Fruit fly (Drosophila melanogaster) whole organism, embryonic: ENCODE results near the gene CG43139.

ENCODE experiments used
- Abd-B ChIP-seq: fragments of 200-800 bp; sonication (Bioruptor generic); optimal IDR thresholded peaks from 2 replicates; lab custom pipeline; 2018; ENCODE audit warnings: missing biosample characterization, mild to moderate bottlenecking, missing genetic modification characterization, moderate library complexity
- Asciz ChIP-seq: fragments of 200-800 bp; sonication (Bioruptor generic); optimal IDR thresholded peaks from 2 replicates; lab custom pipeline; 2017; ENCODE audit warnings: missing biosample characterization, mild to moderate bottlenecking, missing genetic modification characterization, missing genetic modification reagents
- Awh ChIP-seq: fragments of 200-800 bp; sonication (Bioruptor generic); IDR thresholded peaks from 2 replicates; pipeline ENCODE4, ENCODE4 v1.3.6; 2022; ENCODE audit warnings: missing biosample characterization, missing genetic modification characterization
- Bteb2 ChIP-seq: fragments of 200-800 bp; sonication (Bioruptor generic); optimal IDR thresholded peaks from 2 replicates; lab custom pipeline; 2016; ENCODE audit warnings: missing biosample characterization, missing genetic modification characterization
- CG10267 ChIP-seq: fragments of 200-800 bp; sonication (Bioruptor generic); optimal IDR thresholded peaks from 2 replicates; lab custom pipeline; 2018; ENCODE audit warnings: missing biosample characterization, mild to moderate bottlenecking, missing genetic modification characterization, moderate library complexity
- CG11398 ChIP-seq: fragments of 200-800 bp; sonication (Bioruptor generic); optimal IDR thresholded peaks from 2 replicates; lab custom pipeline; 2016; ENCODE audit warnings: missing biosample characterization, missing genetic modification characterization
- CG11560 ChIP-seq: fragments of 200-800 bp; sonication (Bioruptor generic); IDR thresholded peaks from 3 replicates; pipeline ENCODE4 v1.3.6; 2022; ENCODE audit warnings: missing biosample characterization, missing genetic modification characterization
- CG11723 ChIP-seq: fragments of 200-800 bp; sonication (Bioruptor generic); optimal IDR thresholded peaks from 2 replicates; lab custom pipeline; 2017; ENCODE audit warnings: missing biosample characterization, mild to moderate bottlenecking, missing genetic modification characterization
- CG13894 ChIP-seq: fragments of 200-800 bp; sonication (Bioruptor generic); optimal IDR thresholded peaks from 3 replicates; lab custom pipeline; 2018; ENCODE audit warnings: missing biosample characterization, mild to moderate bottlenecking, missing genetic modification characterization, moderate library complexity
- CG15011 ChIP-seq: fragments of 200-800 bp; sonication (Bioruptor generic); optimal IDR thresholded peaks from 3 replicates; lab custom pipeline; 2018; ENCODE audit warnings: missing biosample characterization, mild to moderate bottlenecking, missing genetic modification characterization
- CG18476 ChIP-seq: fragments of 200-800 bp; sonication (Bioruptor generic); optimal IDR thresholded peaks from 2 replicates; lab custom pipeline; 2016; ENCODE audit warnings: missing biosample characterization, mild to moderate bottlenecking, missing genetic modification characterization
- CG2120 ChIP-seq: fragments of 200-800 bp; sonication (Bioruptor generic); optimal IDR thresholded peaks from 3 replicates; lab custom pipeline; 2016; ENCODE audit warnings: missing biosample characterization, missing genetic modification characterization
- CG2202 ChIP-seq: fragments of 200-800 bp; sonication (Bioruptor generic); optimal IDR thresholded peaks from 2 replicates; lab custom pipeline; 2018; ENCODE audit warnings: missing biosample characterization, mild to moderate bottlenecking, missing genetic modification characterization
- CG2712 ChIP-seq: fragments of 200-800 bp; optimal IDR thresholded peaks from 3 replicates; lab custom pipeline; 2019; ENCODE audit warnings: missing biosample characterization, mild to moderate bottlenecking, missing genetic modification characterization, moderate library complexity
- CG30403 ChIP-seq: fragments of 200-800 bp; sonication (Bioruptor generic); optimal IDR thresholded peaks from 3 replicates; lab custom pipeline; 2016; ENCODE audit warnings: missing biosample characterization, missing genetic modification characterization
- CG31365 ChIP-seq: fragments of 200-800 bp; sonication (Bioruptor generic); optimal IDR thresholded peaks from 2 replicates; lab custom pipeline; 2018; ENCODE audit warnings: missing biosample characterization, mild to moderate bottlenecking, missing genetic modification characterization
- CG32767 ChIP-seq: fragments of 200-800 bp; sonication (Bioruptor generic); IDR thresholded peaks from 2 replicates; pipeline ENCODE4 v1.3.6; 2022; ENCODE audit warnings: missing biosample characterization, missing genetic modification characterization
- CG34224 ChIP-seq: fragments of 200-800 bp; sonication (Bioruptor generic); IDR thresholded peaks from 3 replicates; pipeline ENCODE4 v1.3.6; 2022; ENCODE audit warnings: missing biosample characterization, missing genetic modification characterization; ENCODE audit not compliant: partially characterized antibody
- CG43689 ChIP-seq: fragments of 200-800 bp; sonication (Bioruptor generic); IDR thresholded peaks from 2 replicates; pipeline ENCODE4 v1.3.6; 2022; ENCODE audit warnings: missing biosample characterization, missing genetic modification characterization
- CG4617 ChIP-seq: fragments of 200-800 bp; sonication (Bioruptor generic); optimal IDR thresholded peaks from 3 replicates; lab custom pipeline; 2016; ENCODE audit warnings: missing biosample characterization, missing genetic modification characterization, borderline replicate concordance
- CG7839 ChIP-seq: fragments of 200-800 bp; sonication (Bioruptor generic); optimal IDR thresholded peaks from 3 replicates; lab custom pipeline; 2018; ENCODE audit warnings: missing biosample characterization, mild to moderate bottlenecking, missing genetic modification characterization, moderate library complexity
- CG9437 ChIP-seq: fragments of 200-800 bp; sonication (Bioruptor generic); optimal IDR thresholded peaks from 2 replicates; lab custom pipeline; 2018; ENCODE audit warnings: missing biosample characterization, mild to moderate bottlenecking, missing genetic modification characterization
- CG9609 ChIP-seq: fragments of 200-800 bp; sonication (Bioruptor generic); optimal IDR thresholded peaks from 3 replicates; lab custom pipeline; 2016; ENCODE audit warnings: missing biosample characterization, missing genetic modification characterization
- CTCF ChIP-seq: fragments of 200-800 bp; sonication (Bioruptor generic); optimal IDR thresholded peaks from 2 replicates; lab custom pipeline; 2017; ENCODE audit warnings: missing biosample characterization, mild to moderate bottlenecking, missing genetic modification characterization, moderate library complexity
- E2f1 ChIP-seq: fragments of 200-800 bp; sonication (Bioruptor generic); IDR thresholded peaks from 2 replicates; pipeline ENCODE4 v1.3.6; 2022; ENCODE audit warnings: missing biosample characterization, missing genetic modification characterization
- H15 ChIP-seq: fragments of 200-800 bp; sonication (Bioruptor generic); IDR thresholded peaks from 3 replicates; pipeline ENCODE4 v1.3.6; 2022; ENCODE audit warnings: missing biosample characterization, missing genetic modification characterization
- Hsf ChIP-seq: fragments of 200-800 bp; sonication (Bioruptor generic); optimal IDR thresholded peaks from 3 replicates; lab custom pipeline; 2016; ENCODE audit warnings: missing biosample characterization, missing genetic modification characterization
- MBD-R2 ChIP-seq: fragments of 200-800 bp; sonication (Bioruptor generic); IDR thresholded peaks from 2 replicates; pipeline ENCODE4 v1.3.6; 2022; ENCODE audit warnings: missing biosample characterization, missing genetic modification characterization
- Mes4 ChIP-seq: fragments of 200-800 bp; sonication (Bioruptor generic); optimal IDR thresholded peaks from 2 replicates; lab custom pipeline; 2016; ENCODE audit warnings: missing biosample characterization, missing genetic modification characterization
- NK7.1 ChIP-seq: fragments of 200-800 bp; sonication (Bioruptor generic); optimal IDR thresholded peaks from 3 replicates; lab custom pipeline; 2016; ENCODE audit warnings: missing biosample characterization, missing genetic modification characterization
- Ssrp ChIP-seq: fragments of 200-800 bp; sonication (Bioruptor generic); optimal IDR thresholded peaks from 2 replicates; lab custom pipeline; 2018; ENCODE audit warnings: missing biosample characterization, mild to moderate bottlenecking, missing genetic modification characterization, moderate library complexity
- abd-A ChIP-seq: fragments of 200-800 bp; sonication (Bioruptor generic); optimal IDR thresholded peaks from 3 replicates; lab custom pipeline; 2019; ENCODE audit warnings: missing biosample characterization, mild to moderate bottlenecking, missing genetic modification characterization, moderate library complexity
- al ChIP-seq: fragments of 200-800 bp; sonication (Bioruptor generic); IDR thresholded peaks from 2 replicates; pipeline ENCODE4 v1.3.6; 2022; ENCODE audit warnings: missing biosample characterization, missing genetic modification characterization
- chinmo ChIP-seq: fragments of 200-800 bp; sonication (Bioruptor generic); IDR thresholded peaks from 4 replicates; pipeline ENCODE4 v1.3.6; 2022; ENCODE audit warnings: missing biosample characterization, missing genetic modification characterization; ENCODE audit not compliant: partially characterized antibody
- crol ChIP-seq: fragments of 200-800 bp; sonication (Bioruptor generic); IDR thresholded peaks from 2 replicates; pipeline ENCODE4 v1.3.6; 2022; ENCODE audit warnings: missing biosample characterization, missing genetic modification characterization
- da ChIP-seq: fragments of 200-800 bp; sonication (Bioruptor generic); optimal IDR thresholded peaks from 2 replicates; lab custom pipeline; 2016; ENCODE audit warnings: missing biosample characterization, missing genetic modification characterization
- her ChIP-seq: fragments of 200-800 bp; sonication (Bioruptor generic); optimal IDR thresholded peaks from 2 replicates; lab custom pipeline; 2016; ENCODE audit warnings: missing biosample characterization, missing genetic modification characterization
- jigr1 ChIP-seq: fragments of 200-800 bp; sonication (Bioruptor generic); IDR thresholded peaks from 3 replicates; pipeline ENCODE4 v1.3.6; 2022; ENCODE audit warnings: missing biosample characterization, missing genetic modification characterization
- lab ChIP-seq: fragments of 200-800 bp; sonication (Bioruptor generic); optimal IDR thresholded peaks from 3 replicates; lab custom pipeline; 2017; ENCODE audit warnings: missing biosample characterization, missing genetic modification characterization, mild to moderate bottlenecking, moderate library complexity, missing genetic modification reagents
- maf-S ChIP-seq: fragments of 200-800 bp; sonication (Bioruptor generic); optimal IDR thresholded peaks from 2 replicates; lab custom pipeline; 2016; ENCODE audit warnings: missing biosample characterization, missing genetic modification characterization
- otp ChIP-seq: fragments of 200-800 bp; sonication (Bioruptor generic); IDR thresholded peaks from 3 replicates; pipeline ENCODE4, ENCODE4 v1.3.6; 2022; ENCODE audit warnings: missing biosample characterization, missing genetic modification characterization
- pum ChIP-seq: fragments of 200-800 bp; sonication (Bioruptor generic); optimal IDR thresholded peaks from 2 replicates; lab custom pipeline; 2016; ENCODE audit warnings: missing biosample characterization, missing genetic modification characterization
- sr ChIP-seq: fragments of 200-800 bp; sonication (Bioruptor generic); IDR thresholded peaks from 3 replicates; pipeline ENCODE4 v1.3.6; 2022; ENCODE audit warnings: missing biosample characterization, missing genetic modification characterization
- stc ChIP-seq: fragments of 200-800 bp; sonication (Bioruptor generic); IDR thresholded peaks from 2 replicates; pipeline ENCODE4 v1.3.6; 2022; ENCODE audit warnings: missing biosample characterization, missing genetic modification characterization

CG43139 gene

dm6 chr3R:27547378-27547949 is 45.6 kb upstream of the CG43139 start (continued):
- TF ChIP-seq otp (no peak), jigr1 (peak; percentile 46; the same call in 1 of the 3 replicates), CG2202 (tag; lab: Kevin White, UChicago) (no peak), Asciz (GFP tag; lab: Kevin White, UChicago) (no peak), her (GFP tag; lab: Kevin White, UChicago) (no peak), CG4617 (no peak), H15 (GFP tag; lab: Robert Waterston, UW) (no peak), CG9609 (no peak), CG32767 (GFP tag; lab: Robert Waterston, UW) (no peak), NK7.1 (GFP tag; lab: Kevin White, UChicago) (no peak), CG30403 (GFP tag; lab: Kevin White, UChicago) (no peak), abd-A (tag; lab: Kevin White, UChicago) (no peak), stc (GFP tag; lab: Robert Waterston, UW) (no peak), CG43689 (no peak), CTCF (GFP tag; lab: Kevin White, UChicago) (peak; percentile 91), Hsf (GFP tag; lab: Kevin White, UChicago) (no peak), Ssrp (tag; lab: Kevin White, UChicago) (peak; percentile 9), CG7839 (tag; lab: Kevin White, UChicago) (no peak), crol (GFP tag; lab: Robert Waterston, UW) (no peak), CG11560 (tag; lab: Robert Waterston, UW) (no peak; the same call in 2 of the 3 replicates), CG18476 (GFP tag; lab: Kevin White, UChicago) (no peak), al (GFP tag; lab: Robert Waterston, UW) (no peak), CG31365 (tag; lab: Kevin White, UChicago) (no peak), chinmo (no peak), CG2712 (tag; lab: Kevin White, UChicago) (peak; percentile 58), da (GFP tag; lab: Kevin White, UChicago) (no peak), maf-S (GFP tag; lab: Kevin White, UChicago) (no peak), CG13894 (tag; lab: Kevin White, UChicago) (no peak), sr (no peak), CG34224 (no peak), Bteb2 (GFP tag; lab: Kevin White, UChicago) (no peak), CG2120 (GFP tag; lab: Kevin White, UChicago) (no peak), pum (no peak), CG11398 (GFP tag; lab: Kevin White, UChicago) (no peak), CG11723 (GFP tag; lab: Kevin White, UChicago) (no peak), MBD-R2 (no peak), CG15011 (no peak), lab (GFP tag; lab: Kevin White, UChicago) (no peak), Mes4 (GFP tag; lab: Kevin White, UChicago) (no peak), Abd-B (GFP tag; lab: Kevin White, UChicago) (peak; percentile 28), CG10267 (tag; lab: Kevin White, UChicago) (no peak), E2f1 (GFP tag; lab: Robert Waterston, UW) (no peak), CG9437 (no peak), Awh (no peak)
